Worm (Caenorhabditis elegans) whole organism, early embryonic: ENCODE results near the gene dop-2.

Experiments
- B0310.2 ChIP-seq: sonication (generic microtip); optimal IDR thresholded peaks from 2 replicates; lab custom pipeline; 2016; ENCODE audit warnings: mild to moderate bottlenecking, missing genetic modification characterization, missing compliant biosample characterization
- F13C5.2 ChIP-seq: sonication (generic microtip); optimal IDR thresholded peaks from 2 replicates; lab custom pipeline; 2017; ENCODE audit warnings: mild to moderate bottlenecking, missing genetic modification characterization, inconsistent platforms, missing compliant biosample characterization
- aly-1 ChIP-seq: sonication (generic microtip); optimal IDR thresholded peaks from 2 replicates; lab custom pipeline; 2016; ENCODE audit warnings: missing genetic modification characterization, missing compliant biosample characterization
- ama-1 ChIP-seq: fragments of 150-350 bp; optimal IDR thresholded peaks from 2 replicates; lab custom pipeline; 2014
- ceh-13 ChIP-seq: fragments of 200-800 bp; sonication (Bioruptor generic); optimal IDR thresholded peaks from 2 replicates; lab custom pipeline; 2018; ENCODE audit warnings: mild to moderate bottlenecking, missing genetic modification characterization, missing compliant biosample characterization
- pes-1 ChIP-seq: fragments of 200-800 bp; sonication (Bioruptor generic); IDR thresholded peaks from 2 replicates; pipeline ENCODE4 v1.3.6; 2022; ENCODE audit warnings: missing genetic modification reagents, missing genetic modification characterization, missing compliant biosample characterization
- sea-1 ChIP-seq: fragments of 200-800 bp; sonication (Bioruptor generic); conservative IDR thresholded peaks from 2 replicates; pipeline ENCODE4 v1.3.6; 2022; ENCODE audit warnings: missing genetic modification characterization, missing compliant biosample characterization
- tbx-11 ChIP-seq: fragments of 200-800 bp; sonication (Bioruptor generic); IDR thresholded peaks from 2 replicates; pipeline ENCODE4 v1.3.6; 2022; ENCODE audit warnings: missing genetic modification characterization, missing compliant biosample characterization

DNA sequence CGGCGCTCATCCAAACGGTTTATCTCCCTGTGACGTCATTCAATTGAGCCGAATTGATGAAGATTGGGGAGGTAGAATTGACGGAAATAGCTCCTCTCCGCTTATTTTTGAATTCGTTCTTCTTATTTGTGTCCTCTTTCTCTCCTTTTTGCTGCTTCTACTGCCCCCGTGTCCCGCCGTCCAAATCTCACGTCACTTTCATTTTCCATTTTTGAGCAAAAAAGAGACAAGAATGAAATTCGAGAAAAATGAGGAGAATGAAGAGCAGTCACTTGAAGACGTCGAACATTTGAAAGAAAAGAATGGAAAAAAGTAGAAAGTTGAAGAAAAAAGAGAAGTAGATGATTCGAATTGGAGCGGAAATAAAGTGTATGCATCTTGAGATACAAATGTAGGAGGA is 44.8 kb upstream of the dop-2 start:
- TF ChIP-seq ama-1 (no peak), ceh-13 (GFP tag; lab: Kevin White, UChicago) (no peak), aly-1 (tag; lab: Kevin White, UChicago) (no peak), F13C5.2 (no peak), pes-1 (no peak), sea-1 (no peak), tbx-11 (no peak), B0310.2 (tag; lab: Kevin White, UChicago) (no peak)
